Worm (Caenorhabditis elegans) whole organism, L4 larva: ENCODE measurements around the gene F59B2.12.

ENCODE experiments used
- F10B5.3 ChIP-seq: sonication (generic microtip); optimal IDR thresholded peaks from 2 replicates; lab custom pipeline; 2016; ENCODE audit warnings: mild to moderate bottlenecking, missing genetic modification characterization, missing compliant biosample characterization
- F37D6.2 ChIP-seq: sonication (generic microtip); optimal IDR thresholded peaks from 2 replicates; lab custom pipeline; 2016; ENCODE audit warnings: mild to moderate bottlenecking, missing genetic modification characterization, missing compliant biosample characterization
- F44E2.7 ChIP-seq: fragments of 200-800 bp; sonication (Bioruptor generic); IDR thresholded peaks from 2 replicates; pipeline ENCODE4 v2.1.2; 2022; ENCODE audit warnings: missing genetic modification characterization, missing compliant biosample characterization
- F49E8.2 ChIP-seq: sonication (generic microtip); optimal IDR thresholded peaks from 2 replicates; lab custom pipeline; 2016; ENCODE audit warnings: missing compliant biosample characterization, mild to moderate bottlenecking, missing genetic modification characterization, borderline replicate concordance
- T20F7.1 ChIP-seq: fragments of 200-800 bp; sonication (Bioruptor generic); optimal IDR thresholded peaks from 2 replicates; lab custom pipeline; 2018; ENCODE audit warnings: mild to moderate bottlenecking, missing genetic modification characterization, missing compliant biosample characterization
- T26A8.4 ChIP-seq: fragments of 200-800 bp; sonication (Bioruptor generic); IDR thresholded peaks from 2 replicates; pipeline ENCODE4 v1.3.6; 2022; ENCODE audit warnings: missing genetic modification characterization, missing compliant biosample characterization
- ZK546.5 ChIP-seq, 2 experiments: sonication (generic microtip); optimal IDR thresholded peaks; 2 replicates each; lab custom pipeline; 2017; ENCODE audit warnings: missing biosample characterization in 2 of 2, missing genetic modification characterization in 2 of 2
- aha-1 ChIP-seq: fragments of 150-350 bp; peaks from one replicate; lab custom pipeline; 2014; ENCODE audit warnings: missing biosample characterization, missing genetic modification characterization
- aly-2 ChIP-seq: sonication (generic microtip); optimal IDR thresholded peaks from 2 replicates; lab custom pipeline; 2018; ENCODE audit warnings: missing biosample characterization, missing genetic modification characterization
- ama-1 ChIP-seq: fragments of 150-350 bp; optimal IDR thresholded peaks from 2 replicates; lab custom pipeline; 2014; ENCODE audit warnings: inconsistent platforms, mixed read lengths
- arid-1 ChIP-seq: fragments of 200-800 bp; sonication (Bioruptor generic); conservative IDR thresholded peaks from 2 replicates; pipeline ENCODE4 v1.3.6; 2022; ENCODE audit warnings: missing genetic modification reagents, missing genetic modification characterization, missing compliant biosample characterization
- ceh-32 ChIP-seq: sonication (generic microtip); optimal IDR thresholded peaks from 2 replicates; lab custom pipeline; 2016; ENCODE audit warnings: mild to moderate bottlenecking, missing genetic modification characterization, missing compliant biosample characterization; ENCODE audit not compliant: poor library complexity
- ces-1 ChIP-seq: fragments of 150-350 bp; sonication (generic microtip); optimal IDR thresholded peaks from 4 replicates; lab custom pipeline; 2014; ENCODE audit warnings: missing biosample characterization, missing genetic modification reagents, missing genetic modification characterization
- cey-2 ChIP-seq: sonication (generic microtip); optimal IDR thresholded peaks from 3 replicates; lab custom pipeline; 2017; ENCODE audit warnings: missing genetic modification characterization, mild to moderate bottlenecking, missing compliant biosample characterization, antibody characterized with exemption, borderline replicate concordance; ENCODE audit not compliant: insufficient read depth
- ctbp-1 ChIP-seq: fragments of 200-800 bp; sonication (Bioruptor generic); IDR thresholded peaks from 2 replicates; pipeline ENCODE4 v1.3.6; 2022; ENCODE audit warnings: missing genetic modification reagents, missing genetic modification characterization, missing compliant biosample characterization
- daf-12 ChIP-seq: fragments of 150-350 bp; optimal IDR thresholded peaks from 2 replicates; lab custom pipeline; 2014; ENCODE audit warnings: missing biosample characterization, missing genetic modification reagents, missing genetic modification characterization
- dmd-6 ChIP-seq: fragments of 200-800 bp; sonication (Bioruptor generic); IDR thresholded peaks from 2 replicates; pipeline ENCODE4 v1.3.6; 2022; ENCODE audit warnings: missing genetic modification reagents, missing genetic modification characterization, missing compliant biosample characterization
- dmd-8 ChIP-seq: fragments of 200-800 bp; sonication (Bioruptor generic); IDR thresholded peaks from 2 replicates; pipeline ENCODE4 v1.3.6; 2022; ENCODE audit warnings: missing genetic modification characterization, missing compliant biosample characterization
- dmd-9 ChIP-seq: fragments of 200-800 bp; sonication (Bioruptor generic); IDR thresholded peaks from 2 replicates; pipeline ENCODE4 v1.3.6; 2022; ENCODE audit warnings: missing genetic modification reagents, missing genetic modification characterization, missing compliant biosample characterization
- hlh-11 ChIP-seq: fragments of 200-800 bp; sonication (Bioruptor generic); optimal IDR thresholded peaks from 2 replicates; lab custom pipeline; 2018; ENCODE audit warnings: mild to moderate bottlenecking, missing genetic modification characterization, missing compliant biosample characterization
- hlh-30 ChIP-seq: sonication (generic microtip); optimal IDR thresholded peaks from 2 replicates; lab custom pipeline; 2017; ENCODE audit warnings: antibody characterized with exemption, mild to moderate bottlenecking, missing genetic modification characterization, missing compliant biosample characterization; ENCODE audit not compliant: insufficient read depth
- lin-1 ChIP-seq: fragments of 200-800 bp; sonication (Bioruptor generic); IDR thresholded peaks from 2 replicates; pipeline ENCODE4 v1.3.6; 2022; ENCODE audit warnings: missing genetic modification reagents, missing genetic modification characterization, missing compliant biosample characterization
- lin-38 ChIP-seq: fragments of 200-800 bp; sonication (Bioruptor generic); IDR thresholded peaks from 2 replicates; pipeline ENCODE4 v1.3.6; 2022; ENCODE audit warnings: missing genetic modification reagents, missing genetic modification characterization, missing compliant biosample characterization
- lir-3 ChIP-seq: sonication (generic microtip); optimal IDR thresholded peaks from 2 replicates; lab custom pipeline; 2016; ENCODE audit warnings: mild to moderate bottlenecking, missing genetic modification characterization, missing compliant biosample characterization
- mdl-1 ChIP-seq, 2 experiments: fragments of 150-350 bp in 1 of 2; sonication (generic microtip) in 1 of 2; optimal IDR thresholded peaks; 2 replicates each; lab custom pipeline; 2014 to 2017; ENCODE audit warnings: missing biosample characterization in 2 of 2, missing genetic modification characterization in 2 of 2
- mdt-29 ChIP-seq: fragments of 200-800 bp; sonication (Bioruptor generic); IDR thresholded peaks from 2 replicates; pipeline ENCODE4 v1.3.6; 2022; ENCODE audit warnings: missing genetic modification reagents, missing genetic modification characterization, missing compliant biosample characterization
- mep-1 ChIP-seq: fragments of 150-350 bp; sonication (generic microtip); optimal IDR thresholded peaks from 3 replicates; lab custom pipeline; 2014; ENCODE audit warnings: missing biosample characterization, missing genetic modification characterization
- mes-2 ChIP-seq: sonication (generic microtip); optimal IDR thresholded peaks from 2 replicates; lab custom pipeline; 2016; ENCODE audit warnings: missing genotype, mild to moderate bottlenecking, missing genetic modification characterization, missing compliant biosample characterization; ENCODE audit not compliant: poor library complexity, severe bottlenecking
- mxl-2 ChIP-seq: fragments of 200-800 bp; sonication (Bioruptor generic); conservative IDR thresholded peaks from 2 replicates; pipeline ENCODE4 v1.3.6; 2022; ENCODE audit warnings: missing genetic modification reagents, missing genetic modification characterization, missing compliant biosample characterization
- nhr-111 ChIP-seq: fragments of 200-800 bp; sonication (Bioruptor generic); optimal IDR thresholded peaks from 2 replicates; lab custom pipeline; 2018; ENCODE audit warnings: mild to moderate bottlenecking, missing genetic modification characterization, missing compliant biosample characterization
- nhr-25 ChIP-seq: sonication (generic microtip); optimal IDR thresholded peaks from 2 replicates; lab custom pipeline; 2017; ENCODE audit warnings: missing genetic modification characterization, mild to moderate bottlenecking, missing compliant biosample characterization, antibody characterized with exemption, moderate library complexity, borderline replicate concordance; ENCODE audit not compliant: insufficient read depth
- nhr-42 ChIP-seq: fragments of 200-800 bp; sonication (Bioruptor generic); IDR thresholded peaks from 2 replicates; pipeline ENCODE4 v1.3.6; 2022; ENCODE audit warnings: missing genetic modification characterization, missing compliant biosample characterization
- pha-4 ChIP-seq, 2 experiments: fragments of 150-350 bp in 1 of 2; fragments of 200-800 bp in 1 of 2; sonication (Bioruptor generic) in 1 of 2; IDR thresholded peaks in 1 of 2; optimal IDR thresholded peaks in 1 of 2; 2 replicates each; pipeline versions ENCODE4 v1.3.6 to Lab custom; 2014 to 2022; ENCODE audit warnings: missing genetic modification characterization in 2 of 2, missing genetic modification reagents in 2 of 2, missing biosample characterization in 1 of 2, missing compliant biosample characterization in 1 of 2
- rbr-2 ChIP-seq: sonication (generic microtip); optimal IDR thresholded peaks from 2 replicates; lab custom pipeline; 2016; ENCODE audit warnings: missing genotype, missing genetic modification characterization, missing compliant biosample characterization
- saeg-2 ChIP-seq: fragments of 200-800 bp; sonication (Bioruptor generic); IDR thresholded peaks from 2 replicates; pipeline ENCODE4 v1.3.6; 2022; ENCODE audit warnings: missing genetic modification reagents, missing genetic modification characterization, missing compliant biosample characterization
- set-16 ChIP-seq: fragments of 200-800 bp; sonication (Bioruptor generic); IDR thresholded peaks from 2 replicates; pipeline ENCODE4 v1.3.6; 2022; ENCODE audit warnings: missing genetic modification reagents, missing genetic modification characterization, missing compliant biosample characterization
- spr-3 ChIP-seq: fragments of 200-800 bp; sonication (Bioruptor generic); optimal IDR thresholded peaks from 2 replicates; lab custom pipeline; 2018; ENCODE audit warnings: mild to moderate bottlenecking, missing genetic modification characterization, missing compliant biosample characterization
- tag-97 ChIP-seq: fragments of 200-800 bp; sonication (Bioruptor generic); IDR thresholded peaks from 2 replicates; pipeline ENCODE4 v1.3.6; 2022; ENCODE audit warnings: missing genetic modification characterization, missing compliant biosample characterization
- tra-1 ChIP-seq: fragments of 200-800 bp; sonication (Bioruptor generic); IDR thresholded peaks from 2 replicates; pipeline ENCODE4 v1.3.6; 2022; ENCODE audit warnings: missing genetic modification reagents, missing genetic modification characterization, missing compliant biosample characterization
- unc-39 ChIP-seq: sonication (generic microtip); optimal IDR thresholded peaks from 2 replicates; lab custom pipeline; 2017; ENCODE audit warnings: missing biosample characterization, missing genetic modification characterization
- zfp-2 ChIP-seq: sonication (generic microtip); optimal IDR thresholded peaks from 2 replicates; lab custom pipeline; 2016; ENCODE audit warnings: mild to moderate bottlenecking, missing genetic modification characterization, missing compliant biosample characterization
- zip-11 ChIP-seq: fragments of 200-800 bp; sonication (Bioruptor generic); IDR thresholded peaks from 2 replicates; pipeline ENCODE4 v1.3.6; 2022; ENCODE audit warnings: missing genetic modification characterization, missing compliant biosample characterization

F59B2.12 gene

ce11 chrIII:9052371-9052978 is 35.1 kb downstream of the F59B2.12 start (continued):
- TF ChIP-seq zip-11 (GFP tag; lab: Robert Waterston, UW) (peak; percentile 44; the same call in 1 of the 2 replicates), tag-97 (GFP tag; lab: Robert Waterston, UW) (no peak), F49E8.2 (tag; lab: Kevin White, UChicago) (no peak), mep-1 (tag; lab: Kevin White, UChicago) (peak; percentile 54), nhr-42 (GFP tag; lab: Robert Waterston, UW) (no peak), ces-1 (GFP tag; lab: Kevin White, UChicago) (no peak), nhr-111 (GFP tag; lab: Kevin White, UChicago) (no peak), lin-1 (GFP tag; lab: Robert Waterston, UW) (peak; percentile 39), saeg-2 (GFP tag; lab: Robert Waterston, UW) (no peak), nhr-25 (tag; lab: Kevin White, UChicago) (no peak), rbr-2 (peak; percentile 43), mdt-29 (GFP tag; lab: Robert Waterston, UW) (0 out of 2 replicates have a peak, but pooled peaks have one; percentile 19), hlh-11 (tag; lab: Kevin White, UChicago) (peak; percentile 68), dmd-9 (GFP tag; lab: Robert Waterston, UW) (0 out of 2 replicates have a peak, but pooled peaks have one; percentile 7)
- TF ChIP-seq, all 104 proteins: peak for 39

ce11 chrIII:9053263-9053662 is 35.9 kb downstream of the F59B2.12 start:
- TF ChIP-seq cey-2 (tag; lab: Kevin White, UChicago) (no peak), saeg-2 (GFP tag; lab: Robert Waterston, UW) (0 out of 2 replicates have a peak, but pooled peaks have one; percentile 56), ctbp-1 (0 out of 2 replicates have a peak, but pooled peaks have one; percentile 28)

DNA sequence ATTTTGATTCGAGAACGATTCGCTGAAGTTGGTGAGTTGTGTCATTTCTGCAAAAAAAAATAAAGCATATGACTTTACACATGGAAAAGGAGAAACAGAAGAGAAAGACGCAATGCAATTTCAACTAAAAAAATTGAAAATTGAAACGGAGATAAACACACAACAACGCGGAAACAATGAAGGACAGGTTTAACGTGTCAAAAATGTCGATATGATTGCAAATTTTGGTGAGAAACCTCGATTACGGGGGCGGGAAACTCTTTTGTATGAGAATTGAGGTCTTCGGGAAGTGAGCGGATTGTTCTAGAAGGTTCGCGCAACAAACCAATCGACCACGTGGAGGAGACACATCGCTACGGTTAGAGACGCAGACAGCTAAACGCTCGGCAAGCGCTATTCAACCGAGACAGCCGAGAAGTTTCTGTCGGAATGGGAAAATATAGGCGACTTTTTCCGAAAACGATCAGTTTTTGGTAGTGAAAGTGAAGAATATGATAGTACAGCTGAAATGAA is 36.4 kb downstream of the F59B2.12 start, which contains the start of gene R107.5:
R107.5 (minus strand) TSS at position 51 of the 513 bp plus-strand sequence.
- TF ChIP-seq aha-1 (tag; lab: Kevin White, UChicago): peak; percentile 99
- TF ChIP-seq T20F7.1 (GFP tag; lab: Kevin White, UChicago): peak; percentile 82
- TF ChIP-seq ama-1 (lab: Kevin White, UChicago): peak; percentile 48
- TF ChIP-seq hlh-30 (tag; lab: Kevin White, UChicago): peak; percentile 97
- peak; percentile 82 for TF ChIP-seq F37D6.2 (tag; lab: Kevin White, UChicago)
- TF ChIP-seq saeg-2 (GFP tag; lab: Robert Waterston, UW): peak; percentile 90
- 0 out of 2 replicates have a peak, but pooled peaks have one; percentile 24 for TF ChIP-seq dmd-8 (GFP tag; lab: Robert Waterston, UW)
- peak; percentile 72 for TF ChIP-seq mes-2 (tag; lab: Kevin White, UChicago)
- TF ChIP-seq lin-38: peak; percentile 81
- no peak for TF ChIP-seq aly-2 (tag; lab: Kevin White, UChicago)
- TF ChIP-seq zip-11 (GFP tag; lab: Robert Waterston, UW): 0 out of 2 replicates have a peak, but pooled peaks have one; percentile 13
- no peak for TF ChIP-seq daf-12 (tag; lab: Kevin White, UChicago)
- no peak for TF ChIP-seq lir-3 (tag; lab: Kevin White, UChicago)
- peak; percentile 89 for TF ChIP-seq spr-3 (GFP tag; lab: Kevin White, UChicago)
- TF ChIP-seq F10B5.3 (tag; lab: Kevin White, UChicago): peak; percentile 48
- TF ChIP-seq ZK546.5 (tag; optimal IDR thresholded peaks at IDR 0.05; lab: Kevin White, UChicago): no peak
- TF ChIP-seq ceh-32 (tag; lab: Kevin White, UChicago): peak; percentile 3
- TF ChIP-seq set-16 (GFP tag; lab: Robert Waterston, UW): peak; percentile 92
- TF ChIP-seq pha-4 (GFP tag; IDR thresholded peaks at IDR 0.05; lab: Robert Waterston, UW): peak; percentile 97
- peak; percentile 26 for TF ChIP-seq pha-4 (tag; optimal IDR thresholded peaks at IDR 0.05; lab: Kevin White, UChicago)
- TF ChIP-seq mdl-1 (tag; optimal IDR thresholded peaks at IDR 0.05; lab: Kevin White, UChicago): peak; percentile 86 to 98
- TF ChIP-seq arid-1 (GFP tag; lab: Robert Waterston, UW): peak; percentile 91
- TF ChIP-seq mxl-2 (GFP tag; lab: Robert Waterston, UW): peak; percentile 56; the same call in 1 of the 2 replicates
- peak; percentile 100 for TF ChIP-seq mdt-29 (GFP tag; lab: Robert Waterston, UW)
- TF ChIP-seq T26A8.4 (GFP tag; lab: Robert Waterston, UW): peak; percentile 94
- TF ChIP-seq cey-2 (tag; lab: Kevin White, UChicago): peak; percentile 66
- peak; percentile 96 for TF ChIP-seq dmd-6
- peak; percentile 95 for TF ChIP-seq rbr-2
- TF ChIP-seq F44E2.7 (GFP tag; lab: Robert Waterston, UW): 0 out of 2 replicates have a peak, but pooled peaks have one; percentile 8
- TF ChIP-seq zfp-2 (tag; lab: Kevin White, UChicago): peak; percentile 72
- peak; percentile 97 for TF ChIP-seq tra-1 (GFP tag; lab: Robert Waterston, UW)
- peak; percentile 96 for TF ChIP-seq unc-39 (tag; lab: Kevin White, UChicago)
- TF ChIP-seq ces-1 (GFP tag; lab: Kevin White, UChicago): no peak
